Fruit fly (Drosophila melanogaster) whole organism: Measurements from ENCODE around the gene MESK4.

ENCODE experiments used
- CG8478 ChIP-seq: fragments of >200 bp; optimal IDR thresholded peaks from 2 replicates; lab custom pipeline; 2018; ENCODE audit warnings: inconsistent platforms
- Dll ChIP-seq: fragments of >200 bp; optimal IDR thresholded peaks from 2 replicates; lab custom pipeline; 2017
- EcR ChIP-seq, 2 experiments: fragments of >200 bp; optimal IDR thresholded peaks; 2 replicates each; lab custom pipeline; 2017; ENCODE audit warnings: missing biosample characterization in 2 of 2, missing genetic modification characterization in 2 of 2, missing genetic modification reagents in 2 of 2
- pan ChIP-seq: fragments of >200 bp; optimal IDR thresholded peaks from 2 replicates; lab custom pipeline; 2017
- psq ChIP-seq: fragments of >200 bp; optimal IDR thresholded peaks from 2 replicates; lab custom pipeline; 2017
- usp ChIP-seq: fragments of >200 bp; optimal IDR thresholded peaks from 2 replicates; lab custom pipeline; 2017; ENCODE audit warnings: missing biosample characterization, missing genetic modification characterization, mixed read lengths

The MESK4 gene

dm6 chr3R:17020956-17021355, 32.3 kb downstream of the MESK4 start, which contains the start of gene Adsl:
Gene Adsl (minus strand): TSS chr3R:17021120.
- TF ChIP-seq usp (GFP tag; lab: Kevin White, UChicago) (no peak), pan (lab: Kevin White, UChicago) (no peak), psq (lab: Kevin White, UChicago) (no peak), CG8478 (lab: Kevin White, UChicago) (no peak), EcR (GFP tag; optimal IDR thresholded peaks at IDR 0.05; lab: Kevin White, UChicago) (no peak), Dll (lab: Kevin White, UChicago) (no peak)

DNA sequence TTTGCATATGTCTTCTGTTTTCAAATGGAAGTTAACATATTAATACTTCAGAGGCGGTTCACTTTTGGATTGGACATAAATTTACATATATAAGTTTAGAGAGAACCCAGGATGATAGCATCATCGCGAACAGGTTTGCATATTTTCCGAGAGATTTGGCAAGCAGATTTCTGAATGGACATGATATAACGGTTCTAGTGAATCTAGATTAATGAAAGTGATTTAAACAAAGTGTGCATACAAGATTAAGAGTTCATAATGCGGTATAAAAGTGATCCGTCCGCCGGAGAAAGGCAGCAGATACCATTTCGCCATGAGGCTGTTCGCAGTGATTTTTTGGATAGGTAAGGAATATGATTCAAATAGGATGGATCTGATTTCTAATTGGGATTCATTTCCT, 39.8 kb downstream of the MESK4 start, which contains the start of gene CG5225:
CG5225 (plus strand) TSS at position 301 of the 400 bp plus-strand sequence.
- no peak for TF ChIP-seq psq (lab: Kevin White, UChicago)
- no peak for TF ChIP-seq CG8478 (lab: Kevin White, UChicago)
- no peak for TF ChIP-seq usp (GFP tag; lab: Kevin White, UChicago)
- no peak for TF ChIP-seq Dll (lab: Kevin White, UChicago)
- TF ChIP-seq pan (lab: Kevin White, UChicago), result no peak
- TF ChIP-seq EcR (GFP tag; optimal IDR thresholded peaks at IDR 0.05; lab: Kevin White, UChicago), result no peak

dm6 chr3R:17029796-17030195, 41.2 kb downstream of the MESK4 start:
- TF ChIP-seq EcR (GFP tag; optimal IDR thresholded peaks at IDR 0.05; lab: Kevin White, UChicago) (no peak), usp (GFP tag; lab: Kevin White, UChicago) (no peak), pan (lab: Kevin White, UChicago) (no peak), psq (lab: Kevin White, UChicago) (no peak)

dm6 chr3R:17031502-17031901, 42.9 kb downstream of the MESK4 start, which contains the start of gene CG31268:
Gene CG31268 (plus strand): TSS chr3R:17031802.
- TF ChIP-seq Dll (lab: Kevin White, UChicago) (no peak), psq (lab: Kevin White, UChicago) (no peak), pan (lab: Kevin White, UChicago) (no peak), CG8478 (lab: Kevin White, UChicago) (no peak), usp (GFP tag; lab: Kevin White, UChicago) (no peak), EcR (GFP tag; optimal IDR thresholded peaks at IDR 0.05; lab: Kevin White, UChicago) (no peak)

DNA sequence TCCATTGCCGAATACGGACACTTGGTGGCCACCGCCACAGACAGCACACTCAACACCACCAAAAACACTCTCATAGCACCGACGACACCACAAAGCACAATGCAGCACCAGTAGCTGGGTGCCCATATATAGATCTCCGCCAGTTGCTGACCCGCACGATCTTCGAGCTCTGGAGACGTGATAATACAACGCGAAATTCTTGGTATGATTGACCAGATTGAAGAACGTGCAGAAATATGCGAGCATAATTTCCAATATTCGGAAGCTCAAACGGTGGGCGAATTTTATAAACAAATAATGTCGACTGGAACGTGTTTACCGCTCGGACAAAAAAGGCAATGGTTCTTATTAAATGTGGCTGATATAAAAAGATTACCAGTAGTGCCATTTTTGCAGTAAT, 47.3 kb downstream of the MESK4 start, which contains the start of gene CG4009:
CG4009 (minus strand) TSS at position 101 of the 400 bp plus-strand sequence.
- no peak for TF ChIP-seq pan (lab: Kevin White, UChicago)
- TF ChIP-seq psq (lab: Kevin White, UChicago), result no peak
- no peak for TF ChIP-seq Dll (lab: Kevin White, UChicago)
- TF ChIP-seq CG8478 (lab: Kevin White, UChicago), result no peak
- TF ChIP-seq usp (GFP tag; lab: Kevin White, UChicago), result no peak
- no peak for TF ChIP-seq EcR (GFP tag; optimal IDR thresholded peaks at IDR 0.05; lab: Kevin White, UChicago)
